Worm (Caenorhabditis elegans) whole organism, late embryonic: ENCODE data around the gene F20B10.3.

Source experiments
- K02D7.2 ChIP-seq: sonication (generic microtip); optimal IDR thresholded peaks from 2 replicates; lab custom pipeline; 2017; ENCODE audit warnings: mild to moderate bottlenecking, missing genetic modification characterization, missing compliant biosample characterization
- ceh-48 ChIP-seq: sonication (generic microtip); optimal IDR thresholded peaks from 2 replicates; lab custom pipeline; 2016; ENCODE audit warnings: missing genetic modification characterization, inconsistent platforms, missing compliant biosample characterization
- fkh-10 ChIP-seq: fragments of 150-350 bp; optimal IDR thresholded peaks from 2 replicates; lab custom pipeline; 2014; ENCODE audit warnings: missing biosample characterization, missing genetic modification reagents, missing genetic modification characterization
- hlh-6 ChIP-seq: sonication (generic microtip); optimal IDR thresholded peaks from 2 replicates; lab custom pipeline; 2016; ENCODE audit warnings: missing genotype, missing genetic modification characterization, missing compliant biosample characterization
- nfya-1 ChIP-seq: sonication (generic microtip); optimal IDR thresholded peaks from 2 replicates; lab custom pipeline; 2017; ENCODE audit warnings: missing genetic modification characterization, mild to moderate bottlenecking, missing compliant biosample characterization, antibody characterized with exemption, moderate library complexity
- nhr-11 ChIP-seq: fragments of 150-350 bp; optimal IDR thresholded peaks from 2 replicates; lab custom pipeline; 2014; ENCODE audit warnings: missing biosample characterization, missing genetic modification characterization
- pha-4 ChIP-seq: fragments of 150-350 bp; optimal IDR thresholded peaks from 2 replicates; lab custom pipeline; 2018; ENCODE audit warnings: missing biosample characterization, missing genetic modification reagents, missing genetic modification characterization
- pqm-1 ChIP-seq: sonication (generic microtip); optimal IDR thresholded peaks from 2 replicates; lab custom pipeline; 2016; ENCODE audit warnings: missing genetic modification characterization, missing compliant biosample characterization

- TF ChIP-seq ceh-48 (no peak), nhr-11 (tag; lab: Kevin White, UChicago) (no peak), fkh-10 (no peak), nfya-1 (tag; lab: Kevin White, UChicago) (no peak), K02D7.2 (no peak), pha-4 (no peak), hlh-6 (no peak), pqm-1 (tag; lab: Kevin White, UChicago) (no peak)
Observed at ce11 chrIV:12126740-12127472, 41.1 kb upstream of the F20B10.3 start.
